Worm (Caenorhabditis elegans): Measurements from ENCODE around the gene Y105C5A.1270.

DNA sequence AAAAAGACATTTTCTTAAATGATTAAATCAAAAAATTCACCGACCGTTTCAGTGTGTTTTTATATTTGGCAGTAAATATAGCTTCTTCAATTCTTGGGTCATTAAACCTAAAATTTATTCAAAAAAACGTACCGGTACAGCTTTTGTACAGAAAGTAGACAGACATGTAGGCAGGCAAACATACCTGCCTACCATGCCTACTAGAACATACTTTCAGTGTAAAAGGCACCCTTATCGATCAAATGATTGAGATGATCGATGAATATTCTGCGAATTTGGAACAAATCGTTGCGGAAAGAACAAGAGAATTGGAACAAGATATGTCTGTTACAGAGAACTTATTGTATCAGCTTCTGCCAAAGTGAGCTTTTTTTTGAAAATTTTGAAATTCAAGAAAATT lies 33.7 kb upstream of the Y105C5A.1270 start:
- TF ChIP-seq ama-1 (optimal IDR thresholded peaks at IDR 0.05) (no peak), flt-1 (GFP tag; IDR thresholded peaks at IDR 0.05) (no peak), ets-7 (tag; optimal IDR thresholded peaks at IDR 0.05) (no peak), tbx-37 (GFP tag; conservative IDR thresholded peaks at IDR 0.05) (no peak), hmbx-1 (tag; optimal IDR thresholded peaks at IDR 0.05) (no peak), tra-4 (tag; optimal IDR thresholded peaks at IDR 0.05) (no peak)
